Worm (Caenorhabditis elegans) whole organism, L1 larva: ENCODE data around the gene btb-10.

Experiments used
- C04F5.9 ChIP-seq: sonication (generic microtip); optimal IDR thresholded peaks from 2 replicates; lab custom pipeline; 2016; ENCODE audit warnings: missing genetic modification characterization, missing compliant biosample characterization
- Y116A8C.19 ChIP-seq: sonication (generic microtip); optimal IDR thresholded peaks from 2 replicates; lab custom pipeline; 2016; ENCODE audit warnings: missing compliant biosample characterization, missing genetic modification characterization, borderline replicate concordance
- aha-1 ChIP-seq: fragments of 150-350 bp; optimal IDR thresholded peaks from 2 replicates; lab custom pipeline; 2014; ENCODE audit warnings: missing biosample characterization, missing genetic modification characterization
- aly-2 ChIP-seq: fragments of 150-350 bp; optimal IDR thresholded peaks from 2 replicates; lab custom pipeline; 2014; ENCODE audit warnings: missing biosample characterization, missing genetic modification characterization
- ama-1 ChIP-seq: fragments of 150-350 bp; optimal IDR thresholded peaks from 2 replicates; lab custom pipeline; 2014
- blmp-1 ChIP-seq: fragments of 150-350 bp; optimal IDR thresholded peaks from 2 replicates; lab custom pipeline; 2014; ENCODE audit warnings: missing biosample characterization, missing genetic modification characterization
- ceh-8 ChIP-seq: fragments of 200-800 bp; sonication (Bioruptor generic); optimal IDR thresholded peaks from 2 replicates; lab custom pipeline; 2018; ENCODE audit warnings: mild to moderate bottlenecking, missing genetic modification characterization, moderate library complexity, missing compliant biosample characterization
- dsc-1 ChIP-seq: sonication (generic microtip); optimal IDR thresholded peaks from 2 replicates; lab custom pipeline; 2016; ENCODE audit warnings: mild to moderate bottlenecking, missing genetic modification characterization, missing compliant biosample characterization
- efl-1 ChIP-seq, 4 experiments: fragments of 150-350 bp; optimal IDR thresholded peaks in 3 of 4; peaks in 1 of 4; 1 replicate in 1 of 4; 2 replicates in 3 of 4; lab custom pipeline; 2014; ENCODE audit warnings: missing biosample characterization in 2 of 4, missing genetic modification characterization in 2 of 4, missing genetic modification reagents in 2 of 4
- efl-3 ChIP-seq: fragments of 200-800 bp; sonication (Bioruptor generic); optimal IDR thresholded peaks from 2 replicates; lab custom pipeline; 2018; ENCODE audit warnings: mild to moderate bottlenecking, missing genetic modification characterization, missing compliant biosample characterization
- elt-2 ChIP-seq: sonication (generic microtip); optimal IDR thresholded peaks from 2 replicates; lab custom pipeline; 2016; ENCODE audit warnings: missing genetic modification characterization, mild to moderate bottlenecking, inconsistent platforms, missing compliant biosample characterization, missing genetic modification reagents
- elt-3 ChIP-seq, 6 experiments: fragments of 150-350 bp in 1 of 6; sonication (generic microtip); optimal IDR thresholded peaks; 2 replicates each; lab custom pipeline; 2017 to 2018; ENCODE audit warnings: missing biosample characterization in 6 of 6, missing genetic modification characterization in 6 of 6, inconsistent platforms in 1 of 6
- fkh-10 ChIP-seq: sonication (generic microtip); optimal IDR thresholded peaks from 2 replicates; lab custom pipeline; 2017; ENCODE audit warnings: missing biosample characterization, missing genetic modification reagents, missing genetic modification characterization
- fkh-4 ChIP-seq: sonication (generic microtip); optimal IDR thresholded peaks from 2 replicates; lab custom pipeline; 2016; ENCODE audit warnings: missing compliant biosample characterization, missing genetic modification characterization, borderline replicate concordance
- fkh-8 ChIP-seq: sonication (generic microtip); optimal IDR thresholded peaks from 2 replicates; lab custom pipeline; 2016; ENCODE audit warnings: mild to moderate bottlenecking, missing genetic modification characterization, missing compliant biosample characterization
- grh-1 ChIP-seq: fragments of 200-800 bp; sonication (Bioruptor generic); IDR thresholded peaks from 2 replicates; pipeline ENCODE4 v1.3.6; 2022; ENCODE audit warnings: missing genetic modification reagents, missing genetic modification characterization, missing compliant biosample characterization
- hpl-2 ChIP-seq: fragments of 150-350 bp; optimal IDR thresholded peaks from 2 replicates; lab custom pipeline; 2014; ENCODE audit warnings: missing biosample characterization, missing genetic modification reagents, missing genetic modification characterization
- irx-1 ChIP-seq: sonication (generic microtip); optimal IDR thresholded peaks from 2 replicates; lab custom pipeline; 2016; ENCODE audit warnings: missing genetic modification characterization, missing compliant biosample characterization
- isw-1 ChIP-seq: fragments of 200-800 bp; sonication (Bioruptor generic); IDR thresholded peaks from 2 replicates; pipeline ENCODE4 v1.3.6; 2022; ENCODE audit warnings: missing genetic modification characterization, missing compliant biosample characterization
- lin-14 ChIP-seq: fragments of 200-800 bp; sonication (Bioruptor generic); optimal IDR thresholded peaks from 2 replicates; lab custom pipeline; 2018; ENCODE audit warnings: mild to moderate bottlenecking, missing genetic modification characterization, moderate library complexity, missing compliant biosample characterization
- lin-39 ChIP-seq: fragments of 150-350 bp; optimal IDR thresholded peaks from 2 replicates; lab custom pipeline; 2014; ENCODE audit warnings: missing biosample characterization, missing genetic modification reagents, missing genetic modification characterization
- lsy-2 ChIP-seq, 2 experiments: fragments of 150-350 bp; optimal IDR thresholded peaks; 2 replicates each; lab custom pipeline; 2014; ENCODE audit warnings: missing biosample characterization in 2 of 2, missing genetic modification characterization in 2 of 2
- mab-9 ChIP-seq: fragments of 200-800 bp; sonication (Bioruptor generic); IDR thresholded peaks from 2 replicates; pipeline ENCODE4 v1.3.6; 2022; ENCODE audit warnings: missing genetic modification reagents, missing genetic modification characterization, missing compliant biosample characterization
- nhr-19 ChIP-seq: fragments of 200-800 bp; sonication (Bioruptor generic); conservative IDR thresholded peaks from 2 replicates; pipeline ENCODE4 v1.3.6; 2022; ENCODE audit warnings: missing genetic modification characterization, missing compliant biosample characterization
- nhr-20 ChIP-seq: sonication (generic microtip); optimal IDR thresholded peaks from 2 replicates; lab custom pipeline; 2016; ENCODE audit warnings: mild to moderate bottlenecking, missing genetic modification characterization, missing compliant biosample characterization
- nhr-47 ChIP-seq: sonication (generic microtip); optimal IDR thresholded peaks from 2 replicates; lab custom pipeline; 2016; ENCODE audit warnings: mild to moderate bottlenecking, missing genetic modification characterization, moderate library complexity, missing compliant biosample characterization
- nhr-76 ChIP-seq: sonication (generic microtip); optimal IDR thresholded peaks from 2 replicates; lab custom pipeline; 2017; ENCODE audit warnings: missing biosample characterization, missing genetic modification characterization
- nhr-77 ChIP-seq: fragments of 150-350 bp; optimal IDR thresholded peaks from 2 replicates; lab custom pipeline; 2014; ENCODE audit warnings: missing biosample characterization, missing genetic modification characterization
- nhr-84 ChIP-seq: sonication (generic microtip); optimal IDR thresholded peaks from 2 replicates; lab custom pipeline; 2017; ENCODE audit warnings: missing biosample characterization, missing genetic modification characterization
- nhr-85 ChIP-seq: sonication (generic microtip); peaks from one replicate; lab custom pipeline; 2016; ENCODE audit warnings: missing genetic modification characterization, inconsistent platforms, missing compliant biosample characterization
- pag-3 ChIP-seq: sonication (generic microtip); optimal IDR thresholded peaks from 2 replicates; lab custom pipeline; 2017; ENCODE audit warnings: missing genetic modification characterization, mild to moderate bottlenecking, missing compliant biosample characterization, antibody characterized with exemption, borderline replicate concordance; ENCODE audit not compliant: insufficient read depth
- skn-1 ChIP-seq: fragments of 150-350 bp; optimal IDR thresholded peaks from 2 replicates; lab custom pipeline; 2014; ENCODE audit warnings: missing biosample characterization, missing genetic modification characterization
- snpc-4 ChIP-seq: fragments of 150-350 bp; optimal IDR thresholded peaks from 2 replicates; lab custom pipeline; 2014; ENCODE audit warnings: missing biosample characterization, missing genetic modification characterization
- sox-4 ChIP-seq: sonication (generic microtip); optimal IDR thresholded peaks from 2 replicates; lab custom pipeline; 2016; ENCODE audit warnings: missing genetic modification characterization, missing compliant biosample characterization
- sup-37 ChIP-seq: fragments of 200-800 bp; sonication (Bioruptor generic); optimal IDR thresholded peaks from 2 replicates; lab custom pipeline; 2018; ENCODE audit warnings: mild to moderate bottlenecking, missing genetic modification characterization, missing compliant biosample characterization
- swsn-7 ChIP-seq: sonication (generic microtip); optimal IDR thresholded peaks from 2 replicates; lab custom pipeline; 2016; ENCODE audit warnings: missing genetic modification characterization, missing compliant biosample characterization
- tbx-2 ChIP-seq: sonication (generic microtip); optimal IDR thresholded peaks from 2 replicates; lab custom pipeline; 2016; ENCODE audit warnings: missing genetic modification characterization, missing compliant biosample characterization
- unc-86 ChIP-seq: sonication (generic microtip); optimal IDR thresholded peaks from 2 replicates; lab custom pipeline; 2016; ENCODE audit warnings: missing genetic modification characterization, missing compliant biosample characterization
- zag-1 ChIP-seq: fragments of 150-350 bp; optimal IDR thresholded peaks from 2 replicates; lab custom pipeline; 2014; ENCODE audit warnings: missing biosample characterization, missing genetic modification characterization
- zip-4 ChIP-seq: fragments of 200-800 bp; sonication (Bioruptor generic); optimal IDR thresholded peaks from 2 replicates; lab custom pipeline; 2018; ENCODE audit warnings: mild to moderate bottlenecking, missing genetic modification characterization, moderate library complexity, missing compliant biosample characterization
- ztf-11 ChIP-seq, 2 experiments: sonication (generic microtip); optimal IDR thresholded peaks; 2 replicates each; lab custom pipeline; 2016 to 2017; ENCODE audit warnings: missing genetic modification characterization in 2 of 2, missing biosample characterization in 1 of 2, missing compliant biosample characterization in 1 of 2

btb-10 gene

DNA sequence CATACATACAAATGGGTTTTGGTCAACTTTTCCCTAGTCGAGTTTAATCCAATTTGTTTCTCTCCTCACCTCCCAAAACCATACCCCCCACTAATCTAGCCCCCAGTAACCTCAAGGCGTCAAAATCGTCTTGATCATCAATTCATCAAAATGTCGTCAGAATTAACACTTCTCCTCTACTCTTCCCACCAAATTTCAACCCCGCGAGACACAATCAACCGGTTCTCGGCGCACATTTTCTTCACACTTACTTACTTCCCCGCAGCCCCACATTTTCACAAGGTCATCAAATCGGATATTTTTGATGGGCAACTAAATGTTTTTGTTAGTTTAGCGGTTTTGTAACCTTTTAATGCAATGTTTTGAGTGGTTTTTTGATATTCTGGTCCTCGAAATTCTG is 30.1 kb upstream of the btb-10 start (continued):
- TF ChIP-seq irx-1 (tag; lab: Kevin White, UChicago) (no peak), swsn-7 (tag; lab: Kevin White, UChicago) (no peak), mab-9 (GFP tag; lab: Robert Waterston, UW) (no peak), C04F5.9 (no peak), unc-86 (no peak), grh-1 (peak; percentile 63), fkh-8 (tag; lab: Kevin White, UChicago) (no peak), elt-3 (tag; optimal IDR thresholded peaks at IDR 0.05; lab: Kevin White, UChicago) (peak in 2 of 6 experiments; percentile 8 to 16), zip-4 (GFP tag; lab: Kevin White, UChicago) (no peak), lin-39 (tag; lab: Kevin White, UChicago) (no peak), skn-1 (tag; lab: Kevin White, UChicago) (peak; percentile 26), efl-1 (optimal IDR thresholded peaks at IDR 0.05; lab: Kevin White, UChicago) (no peak), efl-1 (GFP tag; optimal IDR thresholded peaks at IDR 0.05 in 1 of 2; lab: Kevin White, UChicago) (no peak), nhr-84 (no peak), fkh-10 (GFP tag; lab: Kevin White, UChicago) (no peak), dsc-1 (no peak), snpc-4 (peak; percentile 48), nhr-77 (tag; lab: Kevin White, UChicago) (no peak), nhr-85 (peak; percentile 88), aha-1 (tag; lab: Kevin White, UChicago) (no peak), elt-2 (tag; lab: Kevin White, UChicago) (no peak), zag-1 (tag; lab: Kevin White, UChicago) (no peak), hpl-2 (GFP tag; lab: Kevin White, UChicago) (no peak), nhr-47 (tag; lab: Kevin White, UChicago) (no peak), nhr-20 (tag; lab: Kevin White, UChicago) (peak; percentile 23), sox-4 (tag; lab: Kevin White, UChicago) (no peak), pag-3 (tag; lab: Kevin White, UChicago) (no peak), lin-14 (GFP tag; lab: Kevin White, UChicago) (peak; percentile 70), isw-1 (GFP tag; lab: Robert Waterston, UW) (no peak), tbx-2 (no peak), sup-37 (no peak), lsy-2 (tag; optimal IDR thresholded peaks at IDR 0.05; lab: Kevin White, UChicago) (peak in 1 of 2 experiments; percentile 4), ztf-11 (tag; optimal IDR thresholded peaks at IDR 0.05; lab: Kevin White, UChicago) (no peak), ama-1 (no peak), nhr-19 (no peak), ceh-8 (GFP tag; lab: Kevin White, UChicago) (no peak), aly-2 (tag; lab: Kevin White, UChicago) (no peak)

DNA sequence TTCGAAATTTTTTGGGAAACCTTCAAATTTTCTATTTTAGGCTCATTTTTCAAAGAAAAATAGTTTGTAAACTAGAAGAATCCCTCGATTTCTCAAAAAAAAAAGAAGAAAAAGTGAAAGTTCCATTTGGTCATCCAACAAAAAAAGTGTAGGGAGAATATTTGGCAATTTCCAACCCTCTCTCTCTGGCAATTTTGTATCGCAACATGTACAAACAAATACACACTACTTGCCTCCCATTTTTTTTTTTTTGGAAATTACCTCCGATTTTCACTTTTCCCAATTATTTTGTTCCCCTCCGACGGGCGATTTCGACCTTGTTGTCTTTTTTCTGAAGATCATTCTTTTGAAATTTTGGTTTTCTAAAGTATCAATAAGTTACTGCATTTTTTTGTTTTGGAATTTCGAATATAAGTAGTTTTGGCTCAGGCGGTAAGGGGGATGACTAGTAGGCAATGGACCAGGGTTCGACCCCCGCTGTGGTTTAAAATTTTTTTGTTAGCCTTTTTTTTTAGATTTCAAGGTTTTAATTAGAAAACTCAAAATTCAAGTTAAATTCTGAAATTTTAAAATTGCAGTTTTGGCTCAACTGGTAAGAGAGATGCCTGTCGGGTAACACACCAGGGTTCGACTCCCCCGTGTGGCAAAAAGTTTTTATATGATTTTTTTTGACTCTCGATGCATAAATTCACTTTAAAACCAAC is 28.1 kb upstream of the btb-10 start:
- TF ChIP-seq efl-3 (no peak), lin-14 (GFP tag; lab: Kevin White, UChicago) (peak; percentile 61), C04F5.9 (no peak), nhr-20 (tag; lab: Kevin White, UChicago) (peak; percentile 17), blmp-1 (peak; percentile 65), Y116A8C.19 (tag; lab: Kevin White, UChicago) (no peak), nhr-76 (tag; lab: Kevin White, UChicago) (no peak), grh-1 (0 out of 2 replicates have a peak, but pooled peaks have one; percentile 35), nhr-77 (tag; lab: Kevin White, UChicago) (no peak), nhr-85 (peak; percentile 81), lsy-2 (tag; optimal IDR thresholded peaks at IDR 0.05; lab: Kevin White, UChicago) (peak; percentile 17 to 18), fkh-4 (tag; lab: Kevin White, UChicago) (no peak)
